Fruit fly (Drosophila melanogaster): ENCODE measurements around the gene Hsc70-3.

Hsc70-3 gene

DNA sequence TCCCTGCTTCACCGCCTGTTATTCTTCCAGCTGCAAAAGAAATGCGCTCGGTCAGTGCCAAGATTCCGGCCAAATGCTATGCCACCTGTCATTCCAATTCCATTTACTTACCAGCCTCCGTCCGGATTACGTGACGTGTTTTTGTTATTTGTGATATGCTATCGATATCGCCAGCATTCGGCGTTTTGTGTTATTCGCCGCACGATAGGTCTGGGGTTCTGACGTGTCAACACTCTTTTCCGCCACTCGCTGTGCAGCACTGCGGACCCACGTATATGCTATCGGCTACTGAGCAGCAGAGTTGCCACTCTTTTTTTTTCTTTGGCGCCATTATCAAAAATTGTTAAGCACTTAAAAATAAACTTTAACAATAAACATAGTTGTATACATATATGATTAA, 45.4 kb upstream of the Hsc70-3 start, which contains the start of gene p24-1 (continued):
- TF ChIP-seq CG30020 (tag; optimal IDR thresholded peaks at IDR 0.05): peak; percentile 14
- no peak for TF ChIP-seq sima (GFP tag; optimal IDR thresholded peaks at IDR 0.05)
- no peak for TF ChIP-seq crol (GFP tag; IDR thresholded peaks at IDR 0.05)
- TF ChIP-seq CG12299 (tag; optimal IDR thresholded peaks at IDR 0.05): no peak
- TF ChIP-seq fd96Cb (tag; optimal IDR thresholded peaks at IDR 0.05): no peak
- no peak for TF ChIP-seq Sox100B (GFP tag; optimal IDR thresholded peaks at IDR 0.05)
- no peak for TF ChIP-seq CG6683 (GFP tag; optimal IDR thresholded peaks at IDR 0.05)
- peak; percentile 31 for TF ChIP-seq repo (GFP tag; optimal IDR thresholded peaks at IDR 0.05)
- no peak for TF ChIP-seq CG11093 (GFP tag; IDR thresholded peaks at IDR 0.05)
- peak; percentile 55 for TF ChIP-seq Myb (GFP tag; optimal IDR thresholded peaks at IDR 0.05)
- TF ChIP-seq CG17912 (GFP tag; optimal IDR thresholded peaks at IDR 0.05): peak; percentile 15
- TF ChIP-seq fru (optimal IDR thresholded peaks at IDR 0.05): no peak
- no peak for TF ChIP-seq gsb-n (tag; optimal IDR thresholded peaks at IDR 0.05)
- no peak for TF ChIP-seq CG2889 (GFP tag; IDR thresholded peaks at IDR 0.05)
- no peak for TF ChIP-seq CG12219 (GFP tag; optimal IDR thresholded peaks at IDR 0.05)
- TF ChIP-seq klu (GFP tag; IDR thresholded peaks at IDR 0.05): no peak
- peak; percentile 11 for TF ChIP-seq bab2 (GFP tag; optimal IDR thresholded peaks at IDR 0.05)
- TF ChIP-seq Sry-β (GFP tag; optimal IDR thresholded peaks at IDR 0.05): peak; percentile 63
- TF ChIP-seq tio (GFP tag; optimal IDR thresholded peaks at IDR 0.05): no peak
- TF ChIP-seq HmgD (GFP tag; optimal IDR thresholded peaks at IDR 0.05): peak; percentile 54
- TF ChIP-seq Ada2b (GFP tag; IDR thresholded peaks at IDR 0.05): no peak
- TF ChIP-seq ATbp (GFP tag; optimal IDR thresholded peaks at IDR 0.05): no peak
- no peak for TF ChIP-seq h (optimal IDR thresholded peaks at IDR 0.05)
- peak; percentile 71 for TF ChIP-seq CG13894 (tag; optimal IDR thresholded peaks at IDR 0.05)
- TF ChIP-seq dmrt99B (tag; optimal IDR thresholded peaks at IDR 0.05): no peak
- peak; percentile 87 for TF ChIP-seq Sry-δ (GFP tag; optimal IDR thresholded peaks at IDR 0.05)
- peak; percentile 70 for TF ChIP-seq B-H2 (GFP tag; optimal IDR thresholded peaks at IDR 0.05)
- TF ChIP-seq phol (tag; optimal IDR thresholded peaks at IDR 0.05): peak; percentile 64
- TF ChIP-seq nmo (GFP tag; optimal IDR thresholded peaks at IDR 0.05): peak; percentile 32
- no peak for TF ChIP-seq schlank (tag; optimal IDR thresholded peaks at IDR 0.05)
- no peak for TF ChIP-seq ap (GFP tag; IDR thresholded peaks at IDR 0.05)
- TF ChIP-seq NFAT (GFP tag; IDR thresholded peaks at IDR 0.05): peak; percentile 81
- peak; percentile 53 for TF ChIP-seq CG2129 (GFP tag; IDR thresholded peaks at IDR 0.05; ENCODE audit: partially characterized antibody)
- TF ChIP-seq HHEX (GFP tag; optimal IDR thresholded peaks at IDR 0.05): peak; percentile 25
- peak; percentile 48 for TF ChIP-seq Hsf (GFP tag; optimal IDR thresholded peaks at IDR 0.05)
- TF ChIP-seq lmd (GFP tag; IDR thresholded peaks at IDR 0.05): peak; percentile 11; the same call in 1 of the 2 replicates
- TF ChIP-seq CG4328 (GFP tag; optimal IDR thresholded peaks at IDR 0.05): no peak
- peak; percentile 56 for TF ChIP-seq Nf-YC (tag; optimal IDR thresholded peaks at IDR 0.05)
- peak; percentile 9 for TF ChIP-seq ftz-f1 (GFP tag; optimal IDR thresholded peaks at IDR 0.05)
- no peak for TF ChIP-seq sqz (GFP tag; optimal IDR thresholded peaks at IDR 0.05)
- TF ChIP-seq CG15601 (tag; optimal IDR thresholded peaks at IDR 0.05): peak; percentile 34
- no peak for TF ChIP-seq Hr78 (GFP tag; optimal IDR thresholded peaks at IDR 0.05)
- TF ChIP-seq cato (GFP tag; optimal IDR thresholded peaks at IDR 0.05; ENCODE audit: borderline replicate concordance): no peak
- peak; percentile 68 for TF ChIP-seq mam (GFP tag; optimal IDR thresholded peaks at IDR 0.05)
- TF ChIP-seq CG13624 (GFP tag; optimal IDR thresholded peaks at IDR 0.05): peak; percentile 70
- no peak for TF ChIP-seq CG6254 (GFP tag; optimal IDR thresholded peaks at IDR 0.05)
- no peak for TF ChIP-seq CG2199 (GFP tag; IDR thresholded peaks at IDR 0.05)
- no peak for TF ChIP-seq wek (GFP tag; optimal IDR thresholded peaks at IDR 0.05)
- no peak for TF ChIP-seq Lim3 (GFP tag; IDR thresholded peaks at IDR 0.05)
- no peak for TF ChIP-seq CG5953 (GFP tag; IDR thresholded peaks at IDR 0.05)
- peak; percentile 45 for TF ChIP-seq vfl (GFP tag; optimal IDR thresholded peaks at IDR 0.05)
- TF ChIP-seq CG16779 (GFP tag; IDR thresholded peaks at IDR 0.05): peak; percentile 69
